Fruit fly (Drosophila melanogaster) whole organism, wandering third instar larva: Measurements from ENCODE around the gene CNPYb.

Experiments used
- Abd-B ChIP-seq: fragments of >200 bp; optimal IDR thresholded peaks from 2 replicates; lab custom pipeline; 2017; ENCODE audit warnings: missing biosample characterization, missing genetic modification characterization
- CG32264 ChIP-seq: fragments of 200-800 bp; sonication (Bioruptor generic); optimal IDR thresholded peaks from 2 replicates; lab custom pipeline; 2016; ENCODE audit warnings: missing biosample characterization, missing genetic modification characterization
- CG9705 ChIP-seq: fragments of 200-800 bp; sonication (Bioruptor generic); optimal IDR thresholded peaks from 2 replicates; lab custom pipeline; 2018; ENCODE audit warnings: missing biosample characterization, mild to moderate bottlenecking, missing genetic modification characterization
- Dif ChIP-seq: fragments of 200-275, 200-300 bp; sonication (Bioruptor generic); optimal IDR thresholded peaks from 2 replicates; lab custom pipeline; 2018; ENCODE audit warnings: missing biosample characterization, missing genetic modification characterization; ENCODE audit not compliant: partially characterized antibody
- GATAd ChIP-seq: sonication (Bioruptor generic); optimal IDR thresholded peaks from 2 replicates; lab custom pipeline; 2016; ENCODE audit warnings: missing biosample characterization, missing genetic modification characterization
- HLH106 ChIP-seq: fragments of 200-800 bp; optimal IDR thresholded peaks from 3 replicates; lab custom pipeline; 2019; ENCODE audit warnings: missing biosample characterization, mild to moderate bottlenecking, missing genetic modification characterization, moderate library complexity
- Hnf4 ChIP-seq: fragments of 200-800 bp; sonication (Bioruptor generic); optimal IDR thresholded peaks from 2 replicates; lab custom pipeline; 2016; ENCODE audit warnings: missing biosample characterization, mild to moderate bottlenecking, missing genetic modification characterization
- Hr83 ChIP-seq: fragments of 200-300 bp; sonication (Bioruptor generic); optimal IDR thresholded peaks from 2 replicates; lab custom pipeline; 2016; ENCODE audit warnings: missing biosample characterization, mild to moderate bottlenecking, missing genetic modification characterization, moderate library complexity; ENCODE audit not compliant: poor library complexity, severe bottlenecking
- Jra ChIP-seq: sonication (Bioruptor generic); optimal IDR thresholded peaks from 2 replicates; lab custom pipeline; 2016; ENCODE audit warnings: missing biosample characterization, missing genetic modification characterization
- N ChIP-seq: fragments of >200 bp; optimal IDR thresholded peaks from 2 replicates; lab custom pipeline; 2018; ENCODE audit warnings: missing biosample characterization, missing external identifiers, missing genetic modification characterization
- OdsH ChIP-seq: fragments of 200-800 bp; sonication (Bioruptor generic); optimal IDR thresholded peaks from 2 replicates; lab custom pipeline; 2016; ENCODE audit warnings: missing biosample characterization, mild to moderate bottlenecking, missing genetic modification characterization
- Rel ChIP-seq, 2 experiments: fragments of 200-800 bp; sonication (Bioruptor generic) in 1 of 2; optimal IDR thresholded peaks; 2 replicates in 1 of 2; 3 replicates in 1 of 2; lab custom pipeline; 2016 to 2019; ENCODE audit warnings: mild to moderate bottlenecking in 2 of 2, missing biosample characterization in 2 of 2, missing genetic modification characterization in 2 of 2, moderate library complexity in 1 of 2
- Sp1 ChIP-seq: fragments of 200-800 bp; sonication (Bioruptor generic); optimal IDR thresholded peaks from 3 replicates; lab custom pipeline; 2019; ENCODE audit warnings: missing biosample characterization, mild to moderate bottlenecking, missing genetic modification characterization, moderate library complexity
- Vsx2 ChIP-seq: fragments of 200-300, 225-300 bp; sonication (Bioruptor generic); optimal IDR thresholded peaks from 2 replicates; lab custom pipeline; 2018; ENCODE audit warnings: missing biosample characterization, missing genetic modification characterization; ENCODE audit not compliant: partially characterized antibody
- br ChIP-seq: fragments of 200-800 bp; sonication (Bioruptor generic); optimal IDR thresholded peaks from 2 replicates; lab custom pipeline; 2016; ENCODE audit warnings: missing biosample characterization, missing genetic modification characterization
- brk ChIP-seq: fragments of 200-800 bp; sonication (Bioruptor generic); optimal IDR thresholded peaks from 2 replicates; lab custom pipeline; 2016; ENCODE audit warnings: missing biosample characterization, mild to moderate bottlenecking, missing genetic modification characterization
- dl ChIP-seq, 2 experiments: fragments of 175-275, 200-275 bp in 1 of 2; fragments of 200-275 bp in 1 of 2; sonication (Bioruptor generic); optimal IDR thresholded peaks; lab custom pipeline; 2018; ENCODE audit warnings: mild to moderate bottlenecking in 2 of 2, missing biosample characterization in 2 of 2, missing genetic modification characterization in 2 of 2, moderate library complexity in 2 of 2; ENCODE audit not compliant: partially characterized antibody in 2 of 2, insufficient read depth in 1 of 2
- dmrt93B ChIP-seq: fragments of 200-800 bp; sonication (Bioruptor generic); optimal IDR thresholded peaks from 2 replicates; lab custom pipeline; 2018; ENCODE audit warnings: missing biosample characterization, mild to moderate bottlenecking, missing genetic modification characterization
- dsf ChIP-seq: sonication (Bioruptor generic); optimal IDR thresholded peaks from 2 replicates; lab custom pipeline; 2016; ENCODE audit warnings: missing biosample characterization, missing genetic modification characterization, borderline replicate concordance
- ey ChIP-seq: fragments of 200-800 bp; sonication (Bioruptor generic); optimal IDR thresholded peaks from 2 replicates; lab custom pipeline; 2016; ENCODE audit warnings: missing biosample characterization, missing genetic modification characterization
- foxo ChIP-seq, 2 experiments: fragments of 200-800 bp; sonication (Bioruptor generic); optimal IDR thresholded peaks; 2 replicates in 1 of 2; 3 replicates in 1 of 2; lab custom pipeline; 2016 to 2017; ENCODE audit warnings: missing biosample characterization in 2 of 2, missing genetic modification characterization in 2 of 2
- fru ChIP-seq: fragments of 200-800 bp; sonication (Bioruptor generic); optimal IDR thresholded peaks from 3 replicates; lab custom pipeline; 2016; ENCODE audit warnings: missing biosample characterization, mild to moderate bottlenecking, missing genetic modification characterization
- h ChIP-seq: fragments of 200-800 bp; sonication (Bioruptor generic); optimal IDR thresholded peaks from 3 replicates; lab custom pipeline; 2016; ENCODE audit warnings: missing biosample characterization, mild to moderate bottlenecking, missing genetic modification characterization
- jim ChIP-seq: fragments of 175-275, 200-325 bp; sonication (Bioruptor generic); optimal IDR thresholded peaks from 2 replicates; lab custom pipeline; 2016; ENCODE audit warnings: missing biosample characterization, mild to moderate bottlenecking, missing genetic modification characterization
- psq ChIP-seq: fragments of 200-800 bp; sonication (Bioruptor generic); optimal IDR thresholded peaks from 3 replicates; lab custom pipeline; 2017; ENCODE audit warnings: missing biosample characterization, mild to moderate bottlenecking, missing genetic modification characterization, moderate library complexity
- rgr ChIP-seq: fragments of 200-800 bp; sonication (Bioruptor generic); optimal IDR thresholded peaks from 3 replicates; lab custom pipeline; 2016; ENCODE audit warnings: missing biosample characterization, mild to moderate bottlenecking, missing genetic modification characterization
- sage ChIP-seq: fragments of 200-800 bp; sonication (Bioruptor generic); optimal IDR thresholded peaks from 2 replicates; lab custom pipeline; 2016; ENCODE audit warnings: missing biosample characterization, mild to moderate bottlenecking, missing genetic modification characterization
- sv ChIP-seq: fragments of 200-800 bp; sonication (Bioruptor generic); optimal IDR thresholded peaks from 3 replicates; lab custom pipeline; 2016; ENCODE audit warnings: missing biosample characterization, missing genetic modification characterization
- tai ChIP-seq: sonication (Bioruptor generic); optimal IDR thresholded peaks from 2 replicates; lab custom pipeline; 2016; ENCODE audit warnings: missing biosample characterization, missing genetic modification characterization
- usp ChIP-seq: fragments of >200 bp; optimal IDR thresholded peaks from 2 replicates; lab custom pipeline; 2017; ENCODE audit warnings: missing biosample characterization, missing genetic modification characterization
- woc ChIP-seq: sonication (Bioruptor generic); optimal IDR thresholded peaks from 2 replicates; lab custom pipeline; 2016; ENCODE audit warnings: missing biosample characterization, mild to moderate bottlenecking, missing genetic modification characterization

The CNPYb gene

dm6 chr3L:19129565-19129964, 33.5 kb upstream of the CNPYb start, which contains the start of gene Spn75F:
Gene Spn75F (minus strand): TSS chr3L:19129665.
- TF ChIP-seq Jra (GFP tag; lab: Kevin White, UChicago) = no peak
- no peak for TF ChIP-seq usp (GFP tag; lab: Kevin White, UChicago)
- no peak for TF ChIP-seq Rel (GFP tag; optimal IDR thresholded peaks at IDR 0.05; lab: Kevin White, UChicago)
- no peak for TF ChIP-seq Rel (tag; optimal IDR thresholded peaks at IDR 0.05; lab: Kevin White, UChicago)
- TF ChIP-seq dl (GFP tag; optimal IDR thresholded peaks at IDR 0.05; lab: Kevin White, UChicago; ENCODE audit: insufficient read depth in 1 of 2, partially characterized antibody in 2 of 2) = no peak
- no peak for TF ChIP-seq Hnf4 (GFP tag; lab: Kevin White, UChicago)
- TF ChIP-seq Sp1 = no peak
- TF ChIP-seq CG9705 (GFP tag; lab: Kevin White, UChicago) = no peak
- TF ChIP-seq CG32264 (GFP tag; lab: Kevin White, UChicago) = no peak
- no peak for TF ChIP-seq h (GFP tag; lab: Kevin White, UChicago)
- no peak for TF ChIP-seq dmrt93B (GFP tag; lab: Kevin White, UChicago)
- no peak for TF ChIP-seq dsf (GFP tag; lab: Kevin White, UChicago)
- no peak for TF ChIP-seq brk (GFP tag; lab: Kevin White, UChicago)
- no peak for TF ChIP-seq N (GFP tag; lab: Kevin White, UChicago)
- TF ChIP-seq Vsx2 (GFP tag; lab: Kevin White, UChicago) = no peak

- TF ChIP-seq GATAd (GFP tag; lab: Kevin White, UChicago) (no peak), dmrt93B (GFP tag; lab: Kevin White, UChicago) (no peak), foxo (GFP tag; optimal IDR thresholded peaks at IDR 0.05; lab: Kevin White, UChicago) (no peak), Abd-B (GFP tag; lab: Kevin White, UChicago) (no peak), Hnf4 (GFP tag; lab: Kevin White, UChicago) (no peak), HLH106 (tag; lab: Kevin White, UChicago) (no peak), fru (GFP tag; lab: Kevin White, UChicago) (no peak), sage (GFP tag; lab: Kevin White, UChicago) (no peak), Dif (no peak), CG32264 (GFP tag; lab: Kevin White, UChicago) (no peak)
Measured at dm6 chr3L:19100188-19100587, 4.2 kb upstream of the CNPYb start, which contains the start of gene Gem2. Gene Gem2 (minus strand): TSS chr3L:19100363.

- TF ChIP-seq fru (GFP tag; lab: Kevin White, UChicago) = peak; percentile 71
- TF ChIP-seq CG9705 (GFP tag; lab: Kevin White, UChicago) = peak; percentile 47
- TF ChIP-seq woc (GFP tag; lab: Kevin White, UChicago) = peak; percentile 26
- TF ChIP-seq OdsH (GFP tag; lab: Kevin White, UChicago) = peak; percentile 77
- peak; percentile 83 for TF ChIP-seq Hnf4 (GFP tag; lab: Kevin White, UChicago)
- peak; percentile 89 for TF ChIP-seq rgr (GFP tag; lab: Kevin White, UChicago)
- peak in 1 of 2 experiments; percentile 90 for TF ChIP-seq foxo (GFP tag; optimal IDR thresholded peaks at IDR 0.05; lab: Kevin White, UChicago)
- peak; percentile 62 for TF ChIP-seq Sp1
- peak; percentile 26 for TF ChIP-seq sv (GFP tag; lab: Kevin White, UChicago)
- no peak for TF ChIP-seq Rel (GFP tag; optimal IDR thresholded peaks at IDR 0.05; lab: Kevin White, UChicago)
- TF ChIP-seq Rel (tag; optimal IDR thresholded peaks at IDR 0.05; lab: Kevin White, UChicago) = no peak
- peak; percentile 10 for TF ChIP-seq jim (GFP tag; lab: Kevin White, UChicago)
- TF ChIP-seq dsf (GFP tag; lab: Kevin White, UChicago) = peak; percentile 19
- peak; percentile 24 for TF ChIP-seq GATAd (GFP tag; lab: Kevin White, UChicago)
- peak; percentile 78 for TF ChIP-seq HLH106 (tag; lab: Kevin White, UChicago)
- peak; percentile 63 for TF ChIP-seq br (GFP tag; lab: Kevin White, UChicago)
- TF ChIP-seq sage (GFP tag; lab: Kevin White, UChicago) = peak; percentile 19
- TF ChIP-seq psq (GFP tag; lab: Kevin White, UChicago) = peak; percentile 73
- peak; percentile 78 for TF ChIP-seq h (GFP tag; lab: Kevin White, UChicago)
- peak; percentile 64 for TF ChIP-seq ey (GFP tag; lab: Kevin White, UChicago)
- no peak for TF ChIP-seq dl (GFP tag; optimal IDR thresholded peaks at IDR 0.05; lab: Kevin White, UChicago; ENCODE audit: insufficient read depth in 1 of 2, partially characterized antibody in 2 of 2)
- TF ChIP-seq Jra (GFP tag; lab: Kevin White, UChicago) = peak; percentile 41
- no peak for TF ChIP-seq CG32264 (GFP tag; lab: Kevin White, UChicago)
- TF ChIP-seq tai (GFP tag; lab: Kevin White, UChicago) = no peak
- TF ChIP-seq usp (GFP tag; lab: Kevin White, UChicago) = no peak
- TF ChIP-seq Hr83 (GFP tag; lab: Kevin White, UChicago) = peak; percentile 42
Measured at dm6 chr3L:19097665-19098082, 1.7 kb upstream of the CNPYb start, which contains the start of the genes Naxd and CG14079. Gene Naxd (minus strand): TSS chr3L:19097709. Gene CG14079 (plus strand): TSS chr3L:19097999.
